Worm (Caenorhabditis elegans): Measurements from ENCODE around the gene C17C3.9.

- TF ChIP-seq ham-2 (GFP tag; optimal IDR thresholded peaks at IDR 0.05) (no peak), cnd-1 (tag; optimal IDR thresholded peaks at IDR 0.05) (no peak), bed-3 (GFP tag; optimal IDR thresholded peaks at IDR 0.05) (no peak), hlh-1 (tag; optimal IDR thresholded peaks at IDR 0.05) (no peak), nhr-76 (tag; optimal IDR thresholded peaks at IDR 0.05) (no peak), mab-5 (tag; optimal IDR thresholded peaks at IDR 0.05) (no peak), elt-3 (tag; optimal IDR thresholded peaks at IDR 0.05) (no peak)
Measured at ce11 chrII:5553531-5553930, 21.5 kb upstream of the C17C3.9 start.
